Worm (Caenorhabditis elegans) whole organism, early embryonic: Measurements from ENCODE around the gene prmt-9.
"Not testable (repeated sequence)": the region's sequence is repeated elsewhere in the genome, so short reads cannot be mapped to it uniquely, and the experiment has no call there.

Experiments
- B0310.2 ChIP-seq: sonication (generic microtip); optimal IDR thresholded peaks from 2 replicates; lab custom pipeline; 2016; ENCODE audit warnings: mild to moderate bottlenecking, missing genetic modification characterization, missing compliant biosample characterization
- F13C5.2 ChIP-seq: sonication (generic microtip); optimal IDR thresholded peaks from 2 replicates; lab custom pipeline; 2017; ENCODE audit warnings: mild to moderate bottlenecking, missing genetic modification characterization, inconsistent platforms, missing compliant biosample characterization
- aly-1 ChIP-seq: sonication (generic microtip); optimal IDR thresholded peaks from 2 replicates; lab custom pipeline; 2016; ENCODE audit warnings: missing genetic modification characterization, missing compliant biosample characterization
- ama-1 ChIP-seq: fragments of 150-350 bp; optimal IDR thresholded peaks from 2 replicates; lab custom pipeline; 2014
- ceh-13 ChIP-seq: fragments of 200-800 bp; sonication (Bioruptor generic); optimal IDR thresholded peaks from 2 replicates; lab custom pipeline; 2018; ENCODE audit warnings: mild to moderate bottlenecking, missing genetic modification characterization, missing compliant biosample characterization
- ceh-36 ChIP-seq: sonication (generic microtip); optimal IDR thresholded peaks from 2 replicates; lab custom pipeline; 2016; ENCODE audit warnings: missing genetic modification characterization, inconsistent platforms, missing compliant biosample characterization
- ets-7 ChIP-seq: sonication (generic microtip); optimal IDR thresholded peaks from 2 replicates; lab custom pipeline; 2016; ENCODE audit warnings: missing genotype, missing genetic modification characterization, missing compliant biosample characterization
- flt-1 ChIP-seq: fragments of 200-800 bp; sonication (Bioruptor generic); IDR thresholded peaks from 2 replicates; pipeline ENCODE4 v1.3.6; 2022; ENCODE audit warnings: missing genetic modification characterization, missing compliant biosample characterization
- hmbx-1 ChIP-seq: sonication (generic microtip); optimal IDR thresholded peaks from 2 replicates; lab custom pipeline; 2016; ENCODE audit warnings: mild to moderate bottlenecking, missing genetic modification characterization, missing compliant biosample characterization
- hmg-4 ChIP-seq: fragments of 200-800 bp; sonication (Bioruptor generic); optimal IDR thresholded peaks from 2 replicates; lab custom pipeline; 2018; ENCODE audit warnings: mild to moderate bottlenecking, missing genetic modification characterization, missing compliant biosample characterization
- hnd-1 ChIP-seq: sonication (generic microtip); optimal IDR thresholded peaks from 2 replicates; lab custom pipeline; 2016; ENCODE audit warnings: missing genetic modification characterization, missing compliant biosample characterization
- pes-1 ChIP-seq: fragments of 200-800 bp; sonication (Bioruptor generic); IDR thresholded peaks from 2 replicates; pipeline ENCODE4 v1.3.6; 2022; ENCODE audit warnings: missing genetic modification reagents, missing genetic modification characterization, missing compliant biosample characterization
- scrt-1 ChIP-seq: fragments of 200-800 bp; sonication (Bioruptor generic); IDR thresholded peaks from 2 replicates; pipeline ENCODE4 v1.3.6; 2022; ENCODE audit warnings: missing genetic modification characterization, missing compliant biosample characterization
- sea-1 ChIP-seq: fragments of 200-800 bp; sonication (Bioruptor generic); conservative IDR thresholded peaks from 2 replicates; pipeline ENCODE4 v1.3.6; 2022; ENCODE audit warnings: missing genetic modification characterization, missing compliant biosample characterization
- tbx-11 ChIP-seq: fragments of 200-800 bp; sonication (Bioruptor generic); IDR thresholded peaks from 2 replicates; pipeline ENCODE4 v1.3.6; 2022; ENCODE audit warnings: missing genetic modification characterization, missing compliant biosample characterization
- tbx-37 ChIP-seq: fragments of 200-800 bp; sonication (Bioruptor generic); conservative IDR thresholded peaks from 2 replicates; pipeline ENCODE4 v1.3.6; 2022; ENCODE audit warnings: missing genetic modification reagents, missing genetic modification characterization, missing compliant biosample characterization
- tra-4 ChIP-seq: sonication (generic microtip); optimal IDR thresholded peaks from 2 replicates; lab custom pipeline; 2017; ENCODE audit warnings: missing genetic modification characterization, missing compliant biosample characterization

prmt-9 gene

DNA sequence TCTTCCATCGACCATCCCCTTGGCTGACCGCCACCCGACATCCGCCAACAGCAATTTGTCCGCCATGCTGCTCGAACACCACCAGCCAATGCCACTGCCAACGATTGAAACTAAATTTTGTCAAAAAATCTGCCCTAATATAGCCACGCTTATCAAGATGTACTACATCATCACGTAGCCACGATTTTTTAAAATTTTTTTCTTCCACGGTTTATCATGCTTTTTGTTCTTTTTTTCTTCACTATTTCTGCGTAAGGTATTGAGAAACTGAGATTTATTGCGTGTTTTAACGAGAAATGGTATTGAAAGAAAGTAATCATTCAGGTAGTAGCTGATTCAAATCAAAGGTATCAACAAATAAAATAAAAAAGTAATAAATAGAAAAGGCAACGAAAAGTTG, 7.0 kb downstream of the prmt-9 start, which contains the start of gene T23B5.6:
Gene T23B5.6 (minus strand): TSS at position 101 of the 400 bp plus-strand sequence.
- not testable (repeated sequence) for TF ChIP-seq aly-1; B0310.2 (tag; lab: Kevin White, UChicago); sea-1 (GFP tag; lab: Robert Waterston, UW)

DNA sequence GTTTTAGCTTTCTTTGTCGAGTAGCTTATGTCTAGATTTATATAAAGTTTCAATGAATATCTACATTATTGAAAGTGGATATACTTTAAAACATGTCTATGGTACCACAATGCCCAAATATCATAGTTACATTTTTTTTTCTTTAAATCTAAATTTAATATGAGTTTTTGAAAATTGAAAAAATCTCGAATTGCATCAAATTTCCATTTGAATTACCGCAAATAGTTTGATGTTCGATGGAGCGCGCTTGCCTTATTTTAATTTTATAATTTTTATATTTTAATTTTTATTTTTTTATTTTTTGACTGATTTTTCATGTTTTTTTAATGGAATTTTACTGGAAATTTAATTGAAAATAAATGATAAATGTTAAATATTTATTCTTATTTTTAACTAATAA, 9.5 kb downstream of the prmt-9 start, which contains the start of gene T23B5.4:
Gene T23B5.4 (plus strand): TSS at position 301 of the 400 bp plus-strand sequence.
- TF ChIP-seq scrt-1 (GFP tag; lab: Robert Waterston, UW) (no peak), hmbx-1 (tag; lab: Kevin White, UChicago) (no peak), pes-1 (GFP tag; lab: Robert Waterston, UW) (no peak), ama-1 (no peak), ceh-36 (tag; lab: Kevin White, UChicago) (no peak), aly-1 (no peak), ceh-13 (GFP tag; lab: Kevin White, UChicago) (no peak), hmg-4 (GFP tag; lab: Kevin White, UChicago) (no peak), B0310.2 (tag; lab: Kevin White, UChicago) (no peak), ets-7 (tag; lab: Kevin White, UChicago) (no peak), tra-4 (tag; lab: Kevin White, UChicago) (no peak), hnd-1 (tag; lab: Kevin White, UChicago) (no peak), F13C5.2 (no peak), tbx-37 (no peak), flt-1 (GFP tag; lab: Robert Waterston, UW) (no peak), sea-1 (GFP tag; lab: Robert Waterston, UW) (no peak)

DNA sequence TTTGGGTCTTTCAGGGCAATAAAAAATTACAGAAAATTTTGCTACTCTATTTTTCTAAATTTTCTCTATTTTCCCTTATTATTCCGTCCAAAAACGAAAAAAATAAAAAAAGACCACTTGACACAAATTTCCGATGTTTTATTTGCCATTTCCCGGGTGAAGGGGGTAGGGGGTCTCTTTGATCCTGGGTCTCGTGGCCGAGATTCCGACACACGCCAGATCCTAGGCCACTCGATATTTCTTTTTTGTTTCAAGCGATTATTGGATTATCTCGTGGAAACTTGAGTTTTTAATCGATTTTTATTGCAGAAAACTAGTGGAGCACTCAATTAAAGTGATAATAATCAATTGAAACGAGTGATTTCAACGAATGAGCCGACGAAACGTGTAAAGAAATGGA, 31.1 kb downstream of the prmt-9 start, which contains the start of the genes wdfy-3 and C26H9A.4:
Gene wdfy-3 (plus strand): TSS at position 308 of the 400 bp plus-strand sequence.
Gene C26H9A.4 (plus strand): TSS at position 317 of the 400 bp plus-strand sequence.
- TF ChIP-seq pes-1 (GFP tag; lab: Robert Waterston, UW) = peak; percentile 24; the same call in 1 of the 2 replicates
- TF ChIP-seq ama-1 = no peak

DNA sequence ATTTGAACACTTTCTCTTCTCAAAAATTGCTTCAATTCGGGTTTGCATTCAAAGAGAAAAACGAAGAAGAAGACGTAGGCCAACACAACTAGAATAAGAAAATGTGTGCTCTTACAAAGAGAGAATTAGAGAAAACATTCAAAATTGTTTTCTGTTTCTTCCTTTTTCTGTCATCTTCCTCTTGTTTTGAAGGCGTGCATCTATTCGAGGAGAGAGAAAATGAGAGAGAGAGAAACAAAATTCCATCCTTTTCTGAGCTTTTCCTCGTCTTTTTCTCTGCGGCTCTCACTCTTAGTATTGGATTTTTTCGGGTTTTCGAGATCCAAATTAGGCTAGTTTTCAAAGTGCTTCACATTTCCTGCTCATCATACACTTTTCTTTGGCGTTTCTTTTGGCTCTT, 32.6 kb downstream of the prmt-9 start:
- TF ChIP-seq F13C5.2 = no peak
- no peak for TF ChIP-seq tra-4 (tag; lab: Kevin White, UChicago)
- TF ChIP-seq hnd-1 (tag; lab: Kevin White, UChicago) = no peak
- TF ChIP-seq ama-1 = no peak

DNA sequence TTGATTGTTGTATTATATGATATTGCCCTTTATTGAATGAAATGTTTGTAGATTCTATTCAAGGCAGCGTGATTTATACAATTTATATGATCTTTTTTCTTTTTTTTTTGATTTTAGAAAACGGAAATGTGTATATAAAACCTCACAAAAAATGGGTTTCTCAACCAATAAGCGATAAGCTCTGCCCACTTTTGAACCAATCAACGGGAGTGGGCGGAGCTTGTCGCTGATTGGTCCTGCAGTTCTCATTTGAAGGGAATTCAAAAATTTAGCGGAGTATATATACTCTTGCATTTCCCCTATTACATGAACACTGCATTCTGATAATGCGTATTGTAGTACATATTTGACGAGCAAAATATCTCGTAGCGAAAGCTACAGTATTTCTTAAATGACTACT, 33.6 kb downstream of the prmt-9 start:
- TF ChIP-seq F13C5.2 (no peak), sea-1 (GFP tag; lab: Robert Waterston, UW) (no peak), ceh-36 (tag; lab: Kevin White, UChicago) (no peak), flt-1 (GFP tag; lab: Robert Waterston, UW) (no peak), tra-4 (tag; lab: Kevin White, UChicago) (no peak), ets-7 (tag; lab: Kevin White, UChicago) (no peak), hmg-4 (GFP tag; lab: Kevin White, UChicago) (no peak), aly-1 (no peak), scrt-1 (GFP tag; lab: Robert Waterston, UW) (no peak), tbx-37 (no peak), B0310.2 (tag; lab: Kevin White, UChicago) (no peak), hmbx-1 (tag; lab: Kevin White, UChicago) (no peak), ceh-13 (GFP tag; lab: Kevin White, UChicago) (no peak), pes-1 (GFP tag; lab: Robert Waterston, UW) (no peak), hnd-1 (tag; lab: Kevin White, UChicago) (no peak), ama-1 (no peak), tbx-11 (no peak)

DNA sequence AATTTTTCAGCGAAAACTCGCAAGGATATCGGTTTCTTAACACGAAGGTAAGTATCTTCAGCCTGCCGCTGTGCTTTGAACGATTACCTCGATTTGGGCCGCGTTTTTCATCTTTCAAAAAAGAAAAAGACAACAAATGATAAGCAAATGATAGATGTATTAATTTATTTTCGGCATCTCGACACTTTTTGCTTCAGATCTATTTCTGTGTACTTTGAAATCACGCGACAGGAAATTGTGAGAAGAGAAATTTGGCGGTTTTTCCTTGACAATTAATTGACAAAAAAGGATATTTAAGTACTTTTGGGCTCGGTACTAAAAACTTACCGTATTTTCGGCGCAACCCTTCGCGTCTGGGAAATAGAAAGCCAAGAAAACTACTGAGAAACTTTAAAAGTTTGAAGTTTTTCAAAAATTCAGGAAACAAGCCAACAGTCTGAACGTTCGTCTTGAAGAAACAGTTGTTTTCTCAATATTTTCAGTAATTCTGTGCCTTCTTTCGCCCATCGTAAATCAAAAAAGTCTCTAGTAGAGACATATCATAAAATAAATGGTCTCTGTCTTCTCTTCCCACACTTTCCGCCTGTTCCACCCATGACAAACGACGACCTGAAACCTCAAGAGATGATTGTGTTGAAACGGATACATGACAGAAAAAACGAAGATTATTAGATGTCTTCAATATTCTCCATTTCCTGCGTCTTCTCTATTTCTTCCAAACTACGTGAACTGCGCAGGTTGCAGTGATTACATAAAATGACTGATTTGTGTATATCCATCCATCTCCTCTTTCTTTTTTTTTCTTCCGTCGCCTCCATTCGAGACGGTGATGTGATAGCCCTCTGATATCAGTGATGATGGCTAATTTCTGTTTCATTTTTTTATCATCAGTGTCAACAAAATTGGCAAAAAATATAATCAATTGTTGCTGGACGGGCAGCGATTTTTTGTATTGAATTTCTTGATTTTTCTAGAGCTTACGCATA, 43.0 kb downstream of the prmt-9 start:
- no peak for TF ChIP-seq hmg-4 (GFP tag; lab: Kevin White, UChicago)
- TF ChIP-seq tbx-37 = no peak
- TF ChIP-seq F13C5.2 = no peak

DNA sequence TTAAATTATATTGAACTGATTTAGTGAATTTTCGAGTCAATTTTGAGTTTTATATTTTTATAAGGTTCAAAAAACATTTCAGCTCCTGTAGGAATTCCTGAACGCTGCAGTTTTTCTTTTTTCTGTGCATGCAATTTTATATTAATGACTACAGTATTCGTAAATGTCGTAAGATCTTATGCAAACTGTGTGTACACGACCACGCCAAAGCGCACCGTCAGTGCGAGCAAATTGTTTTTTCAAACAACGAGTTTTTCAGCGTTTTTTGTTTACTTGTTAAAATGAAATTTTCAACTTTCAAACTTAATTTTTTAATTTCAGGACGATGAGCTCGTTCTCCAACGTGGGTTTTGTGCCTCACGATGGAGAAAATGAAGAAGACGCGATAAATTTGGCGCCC, 44.0 kb downstream of the prmt-9 start, which contains the start of gene vha-7:
Gene vha-7 (plus strand): TSS at position 326 of the 400 bp plus-strand sequence.
- no peak for TF ChIP-seq ama-1
- no peak for TF ChIP-seq hmbx-1 (tag; lab: Kevin White, UChicago)
- no peak for TF ChIP-seq tbx-11
- TF ChIP-seq B0310.2 (tag; lab: Kevin White, UChicago) = no peak
- no peak for TF ChIP-seq sea-1 (GFP tag; lab: Robert Waterston, UW)
- TF ChIP-seq F13C5.2 = no peak
- no peak for TF ChIP-seq ets-7 (tag; lab: Kevin White, UChicago)
- TF ChIP-seq tra-4 (tag; lab: Kevin White, UChicago) = no peak
- TF ChIP-seq scrt-1 (GFP tag; lab: Robert Waterston, UW) = no peak
- no peak for TF ChIP-seq hmg-4 (GFP tag; lab: Kevin White, UChicago)
- TF ChIP-seq tbx-37 = no peak
- TF ChIP-seq ceh-36 (tag; lab: Kevin White, UChicago) = no peak

DNA sequence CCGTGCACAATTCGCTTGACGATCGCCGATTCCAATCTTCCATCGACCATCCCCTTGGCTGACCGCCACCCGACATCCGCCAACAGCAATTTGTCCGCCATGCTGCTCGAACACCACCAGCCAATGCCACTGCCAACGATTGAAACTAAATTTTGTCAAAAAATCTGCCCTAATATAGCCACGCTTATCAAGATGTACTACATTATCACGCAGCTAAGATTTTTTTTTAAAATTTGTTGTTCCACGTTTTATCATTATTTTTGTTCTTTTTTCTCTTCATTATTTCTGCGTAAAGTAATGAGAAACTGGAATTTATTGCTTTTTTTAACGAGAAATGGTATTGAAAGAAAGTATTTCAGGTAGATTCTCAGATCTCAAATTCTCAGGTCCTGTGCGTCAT, 44.9 kb downstream of the prmt-9 start, which contains the start of gene C26H9A.3:
Gene C26H9A.3 (minus strand): TSS at position 101 of the 400 bp plus-strand sequence.
- not testable (repeated sequence) for TF ChIP-seq pes-1 (GFP tag; lab: Robert Waterston, UW); tbx-37; tra-4 (tag; lab: Kevin White, UChicago)
